Worm (Caenorhabditis elegans) whole organism, late embryonic: ENCODE measurements around the gene mpk-1.

ENCODE experiments used
- F13H6.1 ChIP-seq: sonication (generic microtip); optimal IDR thresholded peaks from 2 replicates; lab custom pipeline; 2016; ENCODE audit warnings: missing genetic modification characterization, missing compliant biosample characterization
- K02D7.2 ChIP-seq: sonication (generic microtip); optimal IDR thresholded peaks from 2 replicates; lab custom pipeline; 2017; ENCODE audit warnings: mild to moderate bottlenecking, missing genetic modification characterization, missing compliant biosample characterization
- dmd-4 ChIP-seq: sonication (generic microtip); optimal IDR thresholded peaks from 2 replicates; lab custom pipeline; 2016; ENCODE audit warnings: borderline replicate concordance, missing genetic modification characterization, missing compliant biosample characterization
- fax-1 ChIP-seq: sonication (generic microtip); optimal IDR thresholded peaks from 2 replicates; lab custom pipeline; 2016; ENCODE audit warnings: missing genotype, missing genetic modification characterization, missing compliant biosample characterization
- hlh-15 ChIP-seq: sonication (generic microtip); optimal IDR thresholded peaks from 2 replicates; lab custom pipeline; 2016; ENCODE audit warnings: missing genetic modification characterization, missing compliant biosample characterization
- hlh-30 ChIP-seq: sonication (generic microtip); optimal IDR thresholded peaks from 2 replicates; lab custom pipeline; 2017; ENCODE audit warnings: antibody characterized with exemption, missing genetic modification characterization, missing compliant biosample characterization; ENCODE audit not compliant: insufficient read depth
- hlh-8 ChIP-seq: sonication (generic microtip); optimal IDR thresholded peaks from 2 replicates; lab custom pipeline; 2016; ENCODE audit warnings: missing genotype, missing genetic modification characterization, missing compliant biosample characterization
- pha-2 ChIP-seq: sonication (generic microtip); optimal IDR thresholded peaks from 2 replicates; lab custom pipeline; 2017; ENCODE audit warnings: mild to moderate bottlenecking, missing genetic modification characterization, missing compliant biosample characterization
- sox-4 ChIP-seq: sonication (generic microtip); optimal IDR thresholded peaks from 2 replicates; lab custom pipeline; 2017; ENCODE audit warnings: mild to moderate bottlenecking, missing genetic modification characterization, inconsistent platforms, missing compliant biosample characterization
- unc-3 ChIP-seq, 2 experiments: fragments of 200-800 bp in 1 of 2; sonication (Bioruptor generic) in 1 of 2; sonication (generic microtip) in 1 of 2; conservative IDR thresholded peaks in 1 of 2; optimal IDR thresholded peaks in 1 of 2; 2 replicates each; pipeline versions ENCODE4 v1.3.6 to Lab custom; 2016 to 2022; ENCODE audit warnings: missing compliant biosample characterization in 2 of 2, missing genetic modification characterization in 2 of 2, missing genetic modification reagents in 1 of 2
- unc-55 ChIP-seq: sonication (generic microtip); optimal IDR thresholded peaks from 2 replicates; lab custom pipeline; 2017; ENCODE audit warnings: missing biosample characterization, missing genetic modification reagents, missing genetic modification characterization

ce11 chrIII:4247571-4247970, 19.7 kb upstream of the mpk-1 start, which contains the start of gene Y44F5A.1:
- no peak for TF ChIP-seq unc-55 (GFP tag; lab: Kevin White, UChicago)
- no peak for TF ChIP-seq F13H6.1
- no peak for TF ChIP-seq unc-3 (GFP tag; conservative IDR thresholded peaks at IDR 0.05; lab: Robert Waterston, UW)
- TF ChIP-seq unc-3 (tag; optimal IDR thresholded peaks at IDR 0.05; lab: Kevin White, UChicago), result no peak
- TF ChIP-seq hlh-30 (tag; lab: Kevin White, UChicago), result no peak
- TF ChIP-seq hlh-15 (tag; lab: Kevin White, UChicago), result no peak
- TF ChIP-seq sox-4 (tag; lab: Kevin White, UChicago), result no peak
- TF ChIP-seq fax-1 (tag; lab: Kevin White, UChicago), result no peak
- TF ChIP-seq K02D7.2 (tag; lab: Kevin White, UChicago), result no peak
- TF ChIP-seq dmd-4 (tag; lab: Kevin White, UChicago), result no peak
- no peak for TF ChIP-seq hlh-8
- no peak for TF ChIP-seq pha-2
